Worm (Caenorhabditis elegans) whole organism, L2 larva: Measurements from ENCODE around the gene Y110A2AL.2.

Experiments used
- aly-2 ChIP-seq: fragments of 150-350 bp; optimal IDR thresholded peaks from 2 replicates; lab custom pipeline; 2014; ENCODE audit warnings: missing biosample characterization, missing genetic modification characterization
- blmp-1 ChIP-seq: sonication (generic microtip); optimal IDR thresholded peaks from 2 replicates; lab custom pipeline; 2017; ENCODE audit warnings: missing genetic modification characterization, mild to moderate bottlenecking, missing compliant biosample characterization, antibody characterized with exemption, moderate library complexity; ENCODE audit not compliant: insufficient read depth
- sma-9 ChIP-seq, 2 experiments: fragments of 150-350 bp in 1 of 2; sonication (generic microtip) in 1 of 2; optimal IDR thresholded peaks; 2 replicates each; lab custom pipeline; 2014 to 2016; ENCODE audit warnings: missing genetic modification characterization in 2 of 2, mild to moderate bottlenecking in 1 of 2, missing biosample characterization in 1 of 2, missing compliant biosample characterization in 1 of 2, missing genetic modification reagents in 1 of 2, moderate library complexity in 1 of 2

- TF ChIP-seq sma-9 (GFP tag; optimal IDR thresholded peaks at IDR 0.05; lab: Kevin White, UChicago) (no peak), sma-9 (tag; optimal IDR thresholded peaks at IDR 0.05; lab: Kevin White, UChicago) (no peak), aly-2 (tag; lab: Kevin White, UChicago) (no peak), blmp-1 (tag; lab: Kevin White, UChicago) (no peak)
Measured at ce11 chrII:2822435-2822920, 45.3 kb upstream of the Y110A2AL.2 start, which contains the start of the genes fut-4 and K12H6.10.
